Worm (Caenorhabditis elegans) whole organism, L4/young adult: ENCODE data around the gene lec-2.

ENCODE experiments used
- W03F9.2 ChIP-seq: fragments of 150-350 bp; optimal IDR thresholded peaks from 2 replicates; lab custom pipeline; 2014; ENCODE audit warnings: missing biosample characterization, missing genetic modification characterization
- dao-5 ChIP-seq: sonication (generic microtip); optimal IDR thresholded peaks from 2 replicates; lab custom pipeline; 2016; ENCODE audit warnings: missing genotype, missing genetic modification characterization, moderate library complexity, missing compliant biosample characterization
- him-1 ChIP-seq: sonication (generic microtip); optimal IDR thresholded peaks from 2 replicates; lab custom pipeline; 2016; ENCODE audit warnings: missing genotype, missing genetic modification reagents, missing genetic modification characterization, missing compliant biosample characterization

DNA sequence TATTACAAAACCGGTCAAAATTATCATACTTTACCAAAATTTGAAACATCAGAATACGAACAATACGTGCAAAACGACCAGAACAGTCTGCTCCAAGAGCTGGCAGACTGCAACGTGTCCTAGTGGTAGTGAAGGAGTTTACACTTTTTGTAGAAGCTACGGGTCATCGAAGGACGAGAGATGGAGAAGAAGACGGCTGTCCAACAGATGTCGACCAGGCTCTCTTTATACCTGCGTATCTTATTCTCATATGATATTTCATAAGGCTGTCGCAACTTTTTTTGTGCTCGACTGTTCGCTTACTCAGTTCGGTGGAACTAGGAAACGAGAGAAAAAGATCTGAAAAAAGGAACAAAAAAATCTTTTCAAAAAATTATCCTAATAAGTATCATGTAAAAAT is 23.8 kb upstream of the lec-2 start, which contains the start of gene let-268:
- no peak for TF ChIP-seq him-1 (tag; lab: Kevin White, UChicago)
- no peak for TF ChIP-seq W03F9.2 (tag; lab: Kevin White, UChicago)
- TF ChIP-seq dao-5, result no peak
